Fruit fly (Drosophila melanogaster) whole organism, pupa: ENCODE data around the gene CG8578.

Experiments
- CG13204 ChIP-seq: fragments of 200-800 bp; sonication (Bioruptor generic); optimal IDR thresholded peaks from 2 replicates; lab custom pipeline; 2018; ENCODE audit warnings: missing biosample characterization, mild to moderate bottlenecking, missing genetic modification characterization, moderate library complexity
- D1 ChIP-seq: fragments of 200-800 bp; sonication (Bioruptor generic); optimal IDR thresholded peaks from 2 replicates; lab custom pipeline; 2018; ENCODE audit warnings: missing biosample characterization, mild to moderate bottlenecking, missing genetic modification characterization, moderate library complexity
- Snoo ChIP-seq: fragments of 200-800 bp; sonication (Bioruptor generic); optimal IDR thresholded peaks from 3 replicates; lab custom pipeline; 2017; ENCODE audit warnings: missing biosample characterization, mild to moderate bottlenecking, missing genetic modification characterization, inconsistent platforms

DNA sequence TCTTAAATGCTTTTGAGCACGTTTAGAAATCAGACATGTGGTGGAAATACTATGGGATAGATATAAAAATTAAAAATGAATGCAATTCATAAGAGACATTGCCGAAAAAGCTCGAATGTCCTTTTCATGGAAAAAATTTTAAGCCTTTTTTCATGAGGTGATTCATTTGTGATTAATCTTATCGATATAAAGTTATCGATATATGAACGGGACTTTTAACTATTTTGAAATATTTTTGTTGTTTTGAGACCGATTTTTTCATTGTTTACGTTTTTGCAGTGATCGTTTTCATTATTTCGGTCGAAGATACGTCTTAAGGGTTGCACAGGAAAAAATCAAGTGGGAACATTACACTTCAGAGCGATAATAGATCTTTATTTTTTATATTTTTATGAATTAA, 15.1 kb downstream of the CG8578 start, which contains the start of gene AlkB:
- TF ChIP-seq D1 (no peak), Snoo (no peak), CG13204 (GFP tag; lab: Kevin White, UChicago) (no peak)
